Worm (Caenorhabditis elegans) whole organism, late embryonic: ENCODE data around the gene B0244.6.

Experiments used
- ahr-1 ChIP-seq: sonication (generic microtip); optimal IDR thresholded peaks from 2 replicates; lab custom pipeline; 2016; ENCODE audit warnings: missing genetic modification characterization, missing compliant biosample characterization
- ama-1 ChIP-seq: fragments of 150-350 bp; optimal IDR thresholded peaks from 2 replicates; lab custom pipeline; 2014
- ceh-18 ChIP-seq: sonication (generic microtip); optimal IDR thresholded peaks from 2 replicates; lab custom pipeline; 2016; ENCODE audit warnings: missing genetic modification characterization, missing compliant biosample characterization
- ceh-48 ChIP-seq: sonication (generic microtip); optimal IDR thresholded peaks from 2 replicates; lab custom pipeline; 2016; ENCODE audit warnings: missing genetic modification characterization, inconsistent platforms, missing compliant biosample characterization
- ceh-9 ChIP-seq: sonication (generic microtip); optimal IDR thresholded peaks from 2 replicates; lab custom pipeline; 2016; ENCODE audit warnings: mild to moderate bottlenecking, missing genetic modification characterization, inconsistent platforms, missing compliant biosample characterization
- dmd-4 ChIP-seq: sonication (generic microtip); optimal IDR thresholded peaks from 2 replicates; lab custom pipeline; 2016; ENCODE audit warnings: borderline replicate concordance, missing genetic modification characterization, missing compliant biosample characterization
- elt-2 ChIP-seq: sonication (generic microtip); optimal IDR thresholded peaks from 2 replicates; lab custom pipeline; 2016; ENCODE audit warnings: missing genetic modification reagents, missing genetic modification characterization, missing compliant biosample characterization
- fax-1 ChIP-seq: sonication (generic microtip); optimal IDR thresholded peaks from 2 replicates; lab custom pipeline; 2016; ENCODE audit warnings: missing genotype, missing genetic modification characterization, missing compliant biosample characterization
- fkh-10 ChIP-seq: fragments of 150-350 bp; optimal IDR thresholded peaks from 2 replicates; lab custom pipeline; 2014; ENCODE audit warnings: missing biosample characterization, missing genetic modification reagents, missing genetic modification characterization
- hlh-13 ChIP-seq: fragments of 200-800 bp; sonication (Bioruptor generic); optimal IDR thresholded peaks from 2 replicates; lab custom pipeline; 2018; ENCODE audit warnings: mild to moderate bottlenecking, missing genetic modification characterization, missing compliant biosample characterization
- hlh-30 ChIP-seq: sonication (generic microtip); optimal IDR thresholded peaks from 2 replicates; lab custom pipeline; 2017; ENCODE audit warnings: antibody characterized with exemption, missing genetic modification characterization, missing compliant biosample characterization; ENCODE audit not compliant: insufficient read depth
- lim-6 ChIP-seq: sonication (generic microtip); optimal IDR thresholded peaks from 2 replicates; lab custom pipeline; 2016; ENCODE audit warnings: missing genetic modification characterization, missing compliant biosample characterization
- nhr-11 ChIP-seq: fragments of 150-350 bp; optimal IDR thresholded peaks from 2 replicates; lab custom pipeline; 2014; ENCODE audit warnings: missing biosample characterization, missing genetic modification characterization
- pros-1 ChIP-seq: fragments of 150-350 bp; optimal IDR thresholded peaks from 2 replicates; lab custom pipeline; 2014; ENCODE audit warnings: missing biosample characterization, missing genetic modification reagents, missing genetic modification characterization

ce11 chrIII:5740666-5741065 lies 2.9 kb downstream of the B0244.6 start, which contains the start of gene B0244.16:
- TF ChIP-seq ceh-18 (tag; lab: Kevin White, UChicago) (no peak), ama-1 (lab: Kevin White, UChicago) (no peak), dmd-4 (no peak), nhr-11 (no peak), fkh-10 (no peak), fax-1 (tag; lab: Kevin White, UChicago) (no peak), ahr-1 (tag; lab: Kevin White, UChicago) (no peak), lim-6 (no peak), ceh-48 (tag; lab: Kevin White, UChicago) (no peak), hlh-13 (GFP tag; lab: Kevin White, UChicago) (no peak), pros-1 (tag; lab: Kevin White, UChicago) (no peak), elt-2 (no peak), hlh-30 (tag; lab: Kevin White, UChicago) (no peak), ceh-9 (tag; lab: Kevin White, UChicago) (no peak)
